Worm (Caenorhabditis elegans): ENCODE results near the gene rskd-1.

Gene rskd-1

DNA sequence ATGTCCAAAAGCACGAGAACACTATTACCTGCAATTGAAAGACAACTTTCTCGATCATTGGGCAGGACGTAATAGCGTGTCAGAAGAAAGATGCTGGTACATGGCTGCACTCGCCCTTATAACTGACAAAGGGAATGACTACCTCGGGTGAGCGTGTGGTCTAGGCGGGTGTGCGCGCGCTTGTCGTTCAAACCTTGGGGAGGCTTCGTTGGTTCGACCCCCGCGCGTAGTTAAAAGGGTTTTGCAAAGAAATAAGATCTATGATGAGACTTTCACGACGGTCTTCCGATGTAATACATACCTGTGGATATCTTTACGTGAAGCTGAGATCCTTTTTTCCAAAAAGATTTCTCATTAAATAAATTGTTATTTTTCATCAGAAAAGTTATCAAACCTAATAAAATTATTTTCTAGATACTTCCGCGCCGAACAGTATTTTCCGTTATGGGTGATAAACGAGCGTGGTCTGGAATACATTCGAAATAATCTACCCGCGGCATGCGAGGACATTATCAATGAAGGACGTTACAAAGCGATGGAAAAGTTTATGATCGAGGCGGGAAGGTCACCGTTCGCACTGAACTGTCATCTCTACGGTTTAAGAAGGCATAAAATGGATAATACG lies 15.2 kb upstream of the rskd-1 start (continued):
- TF ChIP-seq ceh-22 (tag; optimal IDR thresholded peaks at IDR 0.05) (peak; percentile 94), elt-2 (tag; optimal IDR thresholded peaks at IDR 0.05) (peak; percentile 100), ama-1 (optimal IDR thresholded peaks at IDR 0.05) (peak; percentile 80), pha-2 (tag; optimal IDR thresholded peaks at IDR 0.05) (peak; percentile 98), fkh-10 (GFP tag; optimal IDR thresholded peaks at IDR 0.05) (peak; percentile 97), ceh-19 (GFP tag; optimal IDR thresholded peaks at IDR 0.05) (peak; percentile 100), ceh-9 (tag; optimal IDR thresholded peaks at IDR 0.05) (peak; percentile 100), hlh-30 (tag; optimal IDR thresholded peaks at IDR 0.05; ENCODE audit: insufficient read depth) (peak; percentile 92), K09A11.1 (tag; optimal IDR thresholded peaks at IDR 0.05; ENCODE audit: insufficient read depth) (peak; percentile 98), ttx-3 (tag; optimal IDR thresholded peaks at IDR 0.05) (peak; percentile 99), unc-42 (tag; optimal IDR thresholded peaks at IDR 0.05) (peak; percentile 95), odd-2 (tag; optimal IDR thresholded peaks at IDR 0.05) (peak; percentile 94), tbx-7 (tag; optimal IDR thresholded peaks at IDR 0.05) (peak; percentile 95), unc-55 (GFP tag; optimal IDR thresholded peaks at IDR 0.05) (peak; percentile 30), syd-9 (tag; optimal IDR thresholded peaks at IDR 0.05) (peak; percentile 99), fax-1 (tag; optimal IDR thresholded peaks at IDR 0.05) (peak; percentile 99), rnt-1 (tag; optimal IDR thresholded peaks at IDR 0.05) (peak; percentile 99), pqm-1 (tag; optimal IDR thresholded peaks at IDR 0.05) (peak; percentile 99), pat-9 (tag; optimal IDR thresholded peaks at IDR 0.05) (peak; percentile 100), T23F11.4 (GFP tag; optimal IDR thresholded peaks at IDR 0.05) (peak; percentile 100), ceh-18 (tag; optimal IDR thresholded peaks at IDR 0.05) (peak; percentile 99), npax-4 (tag; optimal IDR thresholded peaks at IDR 0.05) (peak; percentile 99), ceh-45 (GFP tag; IDR thresholded peaks at IDR 0.05) (peak; percentile 100), nhr-232 (tag; optimal IDR thresholded peaks at IDR 0.05) (peak; percentile 100), ceh-34 (tag; optimal IDR thresholded peaks at IDR 0.05) (peak; percentile 100), lin-11 (tag; optimal IDR thresholded peaks at IDR 0.05) (peak; percentile 98)

DNA sequence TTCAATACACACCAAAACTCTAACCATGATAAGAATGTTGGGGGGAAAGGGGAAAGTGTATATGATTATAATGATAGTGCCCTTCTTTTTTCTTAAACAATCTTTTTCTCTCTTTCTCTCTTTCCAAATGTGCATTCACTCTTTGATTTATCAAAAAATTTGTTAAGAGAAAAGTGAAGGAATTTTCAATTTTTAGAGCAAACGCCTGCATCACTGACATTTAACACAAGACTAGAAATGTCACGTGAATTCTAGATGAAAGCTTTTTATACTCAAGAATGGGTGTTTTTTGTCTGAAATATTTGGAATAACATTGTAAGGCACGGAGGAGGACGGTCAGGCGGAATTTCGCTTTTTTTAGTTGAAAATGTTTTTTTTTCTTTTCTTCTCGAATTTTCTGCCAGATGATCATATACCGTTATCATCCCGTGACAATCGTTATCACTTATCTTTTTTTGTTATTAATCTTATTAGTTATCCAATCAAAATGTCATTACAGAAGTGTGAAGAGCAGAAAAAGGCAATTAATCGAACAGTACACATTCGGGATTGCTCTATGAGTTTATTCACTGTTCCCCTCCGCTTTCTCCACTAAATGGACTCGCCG lies 13.7 kb upstream of the rskd-1 start, which contains the start of the genes frm-7 and F55C5.17:
Gene frm-7, plus strand, starts transcription at position 500 of the 607 bp plus-strand sequence.
Gene F55C5.17, plus strand, starts transcription at position 557 of the 607 bp plus-strand sequence.
- TF ChIP-seq syd-9 (tag; optimal IDR thresholded peaks at IDR 0.05) (no peak), elt-2 (tag; optimal IDR thresholded peaks at IDR 0.05) (peak; percentile 57), hlh-30 (tag; optimal IDR thresholded peaks at IDR 0.05; ENCODE audit: insufficient read depth) (peak; percentile 38), ceh-6 (GFP tag; optimal IDR thresholded peaks at IDR 0.05) (no peak)

DNA sequence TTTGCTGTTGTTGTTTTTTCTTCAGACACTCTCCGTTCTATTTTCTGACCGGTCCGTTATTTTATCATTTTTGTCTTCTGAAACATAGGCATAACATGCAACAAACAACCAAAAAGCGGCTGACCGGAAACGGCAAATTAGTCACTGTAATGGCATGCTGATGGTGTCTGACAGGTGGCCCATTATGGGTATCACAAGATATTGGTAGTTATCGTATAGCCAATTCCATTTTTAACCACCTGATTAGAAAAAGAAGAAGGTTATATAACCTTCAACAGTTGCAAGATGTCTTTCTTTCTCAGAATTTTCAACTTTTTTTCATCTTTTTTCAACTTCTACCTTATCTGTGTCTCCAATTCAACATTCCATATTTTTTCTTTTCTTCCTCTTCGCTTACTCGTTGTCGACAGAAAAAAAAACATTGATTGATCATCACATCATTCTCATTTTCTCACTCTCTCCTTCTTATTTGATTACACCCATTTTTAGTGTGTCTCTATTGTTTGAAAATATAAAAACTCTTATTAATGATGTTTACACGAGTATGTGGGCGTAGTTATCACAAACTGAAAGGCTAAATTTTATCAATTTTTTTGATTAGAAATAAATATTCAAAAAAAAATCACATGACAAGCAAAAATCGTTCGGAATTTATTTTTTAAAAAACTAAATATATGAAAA lies 12.5 kb upstream of the rskd-1 start:
- no peak for TF ChIP-seq dmd-4 (tag; optimal IDR thresholded peaks at IDR 0.05; ENCODE audit: borderline replicate concordance)
- no peak for TF ChIP-seq fkh-10 (GFP tag; optimal IDR thresholded peaks at IDR 0.05)
- TF ChIP-seq lin-11 (tag; optimal IDR thresholded peaks at IDR 0.05), result no peak
- no peak for TF ChIP-seq ceh-6 (GFP tag; optimal IDR thresholded peaks at IDR 0.05)
- no peak for TF ChIP-seq hlh-13 (GFP tag; optimal IDR thresholded peaks at IDR 0.05)
- TF ChIP-seq unc-86 (tag; optimal IDR thresholded peaks at IDR 0.05), result no peak
- no peak for TF ChIP-seq che-1 (tag; optimal IDR thresholded peaks at IDR 0.05)
- TF ChIP-seq hlh-15 (tag; optimal IDR thresholded peaks at IDR 0.05), result no peak

DNA sequence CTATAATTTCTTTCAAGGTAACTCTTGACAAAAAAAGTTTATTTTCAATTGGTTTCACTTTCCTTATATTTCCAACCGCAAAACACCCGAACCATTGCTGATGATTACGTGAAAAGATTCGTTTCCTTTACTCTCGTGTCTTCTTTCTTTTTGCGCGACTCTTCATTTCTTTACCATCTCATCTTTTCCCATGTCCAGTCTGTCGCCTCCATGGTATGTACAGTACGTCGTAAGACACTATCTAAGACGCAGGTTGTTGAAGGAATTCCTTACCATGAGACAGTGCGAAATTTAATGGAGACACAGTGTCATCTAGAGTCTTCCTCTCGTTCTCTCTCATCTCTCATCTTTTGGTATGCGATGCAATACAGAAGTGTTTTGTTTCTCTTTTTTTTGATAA lies 11.8 kb upstream of the rskd-1 start:
- TF ChIP-seq Y22D7AL.16 (tag; optimal IDR thresholded peaks at IDR 0.05) (no peak), mec-3 (tag; optimal IDR thresholded peaks at IDR 0.05; ENCODE audit: borderline replicate concordance) (no peak), ceh-30 (tag; optimal IDR thresholded peaks at IDR 0.05) (peak; percentile 19), elt-2 (tag; optimal IDR thresholded peaks at IDR 0.05) (peak; percentile 23), nfya-1 (tag; optimal IDR thresholded peaks at IDR 0.05) (peak; percentile 55), hlh-30 (tag; optimal IDR thresholded peaks at IDR 0.05; ENCODE audit: insufficient read depth) (peak; percentile 68)
